Fruit fly (Drosophila melanogaster) whole organism, prepupa: ENCODE measurements around the gene CG9184.

Experiments used
- CG10669 ChIP-seq: fragments of 200-800 bp; sonication (Bioruptor generic); optimal IDR thresholded peaks from 3 replicates; lab custom pipeline; 2018; ENCODE audit warnings: missing biosample characterization, mild to moderate bottlenecking, missing genetic modification characterization, moderate library complexity
- CG11294 ChIP-seq: fragments of 200-800 bp; sonication (Bioruptor generic); IDR thresholded peaks from 2 replicates; pipeline ENCODE4 v1.3.6; 2022; ENCODE audit warnings: missing biosample characterization, missing genetic modification characterization
- CG11762 ChIP-seq: fragments of 200-800 bp; sonication (Bioruptor generic); optimal IDR thresholded peaks from 3 replicates; lab custom pipeline; 2016; ENCODE audit warnings: missing biosample characterization, missing genetic modification characterization; ENCODE audit not compliant: insufficient read depth
- CG11902 ChIP-seq: fragments of 200-800 bp; sonication (Bioruptor generic); optimal IDR thresholded peaks from 3 replicates; lab custom pipeline; 2016; ENCODE audit warnings: missing biosample characterization, missing genetic modification characterization
- CG15336 ChIP-seq: fragments of 200-800 bp; sonication (Bioruptor generic); IDR thresholded peaks from 2 replicates; pipeline ENCODE4 v1.3.6; 2022; ENCODE audit warnings: missing biosample characterization, missing genetic modification characterization
- CG1621 ChIP-seq: fragments of 200-800 bp; sonication (Bioruptor generic); optimal IDR thresholded peaks from 3 replicates; lab custom pipeline; 2018; ENCODE audit warnings: missing biosample characterization, mild to moderate bottlenecking, missing genetic modification characterization
- CG16779 ChIP-seq: fragments of 200-800 bp; sonication (Bioruptor generic); optimal IDR thresholded peaks from 3 replicates; lab custom pipeline; 2017; ENCODE audit warnings: missing biosample characterization, mild to moderate bottlenecking, missing genetic modification characterization
- CG3032 ChIP-seq: fragments of 200-800 bp; optimal IDR thresholded peaks from 2 replicates; lab custom pipeline; 2019; ENCODE audit warnings: missing biosample characterization, mild to moderate bottlenecking, missing genetic modification characterization, moderate library complexity
- CG31627 ChIP-seq: fragments of 200-800 bp; sonication (Bioruptor generic); optimal IDR thresholded peaks from 3 replicates; lab custom pipeline; 2016; ENCODE audit warnings: missing biosample characterization, missing genetic modification characterization
- CG32006 ChIP-seq: fragments of 200-800 bp; sonication (Bioruptor generic); optimal IDR thresholded peaks from 3 replicates; lab custom pipeline; 2017; ENCODE audit warnings: missing biosample characterization, mild to moderate bottlenecking, missing genetic modification characterization
- CG34406 ChIP-seq: fragments of 200-800 bp; sonication (Bioruptor generic); optimal IDR thresholded peaks from 3 replicates; lab custom pipeline; 2016; ENCODE audit warnings: missing biosample characterization, missing genetic modification characterization
- CG3919 ChIP-seq: fragments of 200-800 bp; sonication (Bioruptor generic); optimal IDR thresholded peaks from 3 replicates; lab custom pipeline; 2016; ENCODE audit warnings: missing biosample characterization, missing genetic modification characterization
- CG6163 ChIP-seq: fragments of 200-800 bp; sonication (Bioruptor generic); IDR thresholded peaks from 3 replicates; pipeline ENCODE4 v1.3.6; 2022; ENCODE audit warnings: missing biosample characterization, missing genetic modification characterization
- CG6792 ChIP-seq: fragments of 200-800 bp; sonication (Bioruptor generic); optimal IDR thresholded peaks from 3 replicates; lab custom pipeline; 2016; ENCODE audit warnings: missing biosample characterization, missing genetic modification characterization
- CG6808 ChIP-seq: fragments of 200-800 bp; sonication (Bioruptor generic); optimal IDR thresholded peaks from 3 replicates; lab custom pipeline; 2017; ENCODE audit warnings: missing biosample characterization, missing genetic modification characterization, mild to moderate bottlenecking, moderate library complexity, missing genetic modification reagents
- CG6854 ChIP-seq: fragments of 200-800 bp; sonication (Bioruptor generic); optimal IDR thresholded peaks from 2 replicates; lab custom pipeline; 2017; ENCODE audit warnings: missing biosample characterization, mild to moderate bottlenecking, missing genetic modification characterization
- CG8319 ChIP-seq: fragments of 200-800 bp; sonication (Bioruptor generic); optimal IDR thresholded peaks from 3 replicates; lab custom pipeline; 2016; ENCODE audit warnings: missing biosample characterization, missing genetic modification characterization
- CG8632 ChIP-seq: fragments of 200-800 bp; sonication (Bioruptor generic); optimal IDR thresholded peaks from 3 replicates; lab custom pipeline; 2016; ENCODE audit warnings: missing biosample characterization, missing genetic modification characterization
- CG9139 ChIP-seq: fragments of 200-800 bp; sonication (Bioruptor generic); optimal IDR thresholded peaks from 3 replicates; lab custom pipeline; 2017; ENCODE audit warnings: missing biosample characterization, mild to moderate bottlenecking, missing genetic modification characterization
- Eip75B ChIP-seq: fragments of 200-800 bp; sonication (Bioruptor generic); optimal IDR thresholded peaks from 3 replicates; lab custom pipeline; 2016; ENCODE audit warnings: missing biosample characterization, missing genetic modification characterization
- Eip78C ChIP-seq: fragments of 200-800 bp; sonication (Bioruptor generic); peaks from one replicate; lab custom pipeline; 2016; ENCODE audit warnings: missing biosample characterization, missing genetic modification characterization
- Eip93F ChIP-seq: fragments of 200-800 bp; sonication (Bioruptor generic); optimal IDR thresholded peaks from 2 replicates; lab custom pipeline; 2016; ENCODE audit warnings: missing biosample characterization, mild to moderate bottlenecking, missing genetic modification characterization
- Ets21C ChIP-seq: fragments of 200-800 bp; sonication (Bioruptor generic); optimal IDR thresholded peaks from 3 replicates; lab custom pipeline; 2016; ENCODE audit warnings: missing biosample characterization, missing genetic modification characterization
- Ets96B ChIP-seq: fragments of 200-800 bp; optimal IDR thresholded peaks from 2 replicates; lab custom pipeline; 2019; ENCODE audit warnings: missing biosample characterization, mild to moderate bottlenecking, missing genetic modification characterization, moderate library complexity
- Gug ChIP-seq: fragments of 200-800 bp; sonication (Bioruptor generic); IDR thresholded peaks from 2 replicates; pipeline ENCODE4 v1.3.6; 2022; ENCODE audit warnings: missing biosample characterization, missing genetic modification characterization
- Hr38 ChIP-seq: sonication (Bioruptor generic); optimal IDR thresholded peaks from 2 replicates; lab custom pipeline; 2016; ENCODE audit warnings: missing biosample characterization, missing genetic modification characterization
- Hr39 ChIP-seq: fragments of 200-800 bp; sonication (Bioruptor generic); optimal IDR thresholded peaks from 2 replicates; lab custom pipeline; 2016; ENCODE audit warnings: missing biosample characterization, missing genetic modification characterization
- Met ChIP-seq: fragments of 200-800 bp; sonication (Bioruptor generic); optimal IDR thresholded peaks from 3 replicates; lab custom pipeline; 2016; ENCODE audit warnings: missing biosample characterization, missing genetic modification characterization
- OdsH ChIP-seq: fragments of 200-800 bp; sonication (Bioruptor generic); optimal IDR thresholded peaks from 3 replicates; lab custom pipeline; 2016; ENCODE audit warnings: missing biosample characterization, missing genetic modification characterization
- Smox ChIP-seq: fragments of 200-800 bp; sonication (Bioruptor generic); optimal IDR thresholded peaks from 3 replicates; lab custom pipeline; 2016; ENCODE audit warnings: missing biosample characterization, missing genetic modification characterization
- Sox14 ChIP-seq: fragments of 200-800 bp; sonication (Bioruptor generic); optimal IDR thresholded peaks from 3 replicates; lab custom pipeline; 2016; ENCODE audit warnings: missing biosample characterization, missing genetic modification characterization
- Sox15 ChIP-seq: fragments of 200-800 bp; sonication (Bioruptor generic); optimal IDR thresholded peaks from 3 replicates; lab custom pipeline; 2016; ENCODE audit warnings: missing biosample characterization, missing genetic modification characterization
- cyc ChIP-seq: fragments of 200-800 bp; sonication (Bioruptor generic); optimal IDR thresholded peaks from 3 replicates; lab custom pipeline; 2016; ENCODE audit warnings: missing biosample characterization, missing genetic modification characterization
- dsx ChIP-seq: fragments of 200-800 bp; optimal IDR thresholded peaks from 3 replicates; lab custom pipeline; 2019; ENCODE audit warnings: missing biosample characterization, mild to moderate bottlenecking, missing genetic modification characterization, moderate library complexity; ENCODE audit not compliant: poor library complexity, severe bottlenecking
- esn ChIP-seq: fragments of 200-800 bp; sonication (Bioruptor generic); optimal IDR thresholded peaks from 2 replicates; lab custom pipeline; 2016; ENCODE audit warnings: missing biosample characterization, mild to moderate bottlenecking, missing genetic modification characterization, moderate library complexity
- fkh ChIP-seq: fragments of 200-800 bp; sonication (Bioruptor generic); optimal IDR thresholded peaks from 3 replicates; lab custom pipeline; 2017; ENCODE audit warnings: missing biosample characterization, mild to moderate bottlenecking, missing genetic modification characterization, moderate library complexity
- lz ChIP-seq: fragments of 200-800 bp; sonication (Bioruptor generic); optimal IDR thresholded peaks from 3 replicates; lab custom pipeline; 2016; ENCODE audit warnings: missing biosample characterization, missing genetic modification characterization
- net ChIP-seq: fragments of 200-800 bp; sonication (Bioruptor generic); optimal IDR thresholded peaks from 3 replicates; lab custom pipeline; 2016; ENCODE audit warnings: missing biosample characterization, missing genetic modification characterization
- pdm3 ChIP-seq: fragments of 200-800 bp; sonication (Bioruptor generic); optimal IDR thresholded peaks from 3 replicates; lab custom pipeline; 2016; ENCODE audit warnings: missing biosample characterization, missing genetic modification characterization
- spab ChIP-seq: fragments of 200-800 bp; sonication (Bioruptor generic); optimal IDR thresholded peaks from 2 replicates; lab custom pipeline; 2017; ENCODE audit warnings: missing biosample characterization, mild to moderate bottlenecking, missing genetic modification characterization, missing genetic modification reagents
- ss ChIP-seq, 2 experiments: fragments of 200-800 bp; sonication (Bioruptor generic); optimal IDR thresholded peaks; 2 replicates in 1 of 2; 3 replicates in 1 of 2; lab custom pipeline; 2017 to 2018; ENCODE audit warnings: mild to moderate bottlenecking in 2 of 2, missing biosample characterization in 2 of 2, missing genetic modification characterization in 2 of 2, moderate library complexity in 1 of 2
- svp ChIP-seq: fragments of 200-800 bp; sonication (Bioruptor generic); peaks from one replicate; lab custom pipeline; 2016; ENCODE audit warnings: missing biosample characterization, missing genetic modification characterization
- vri ChIP-seq: fragments of 200-800 bp; sonication (Bioruptor generic); optimal IDR thresholded peaks from 3 replicates; lab custom pipeline; 2016; ENCODE audit warnings: missing biosample characterization, mild to moderate bottlenecking, missing genetic modification characterization

Gene CG9184

dm6 chr3L:1349942-1350923, 27.6 kb upstream of the CG9184 start (continued):
- TF ChIP-seq CG3919 (GFP tag; lab: Kevin White, UChicago): peak; percentile 34
- TF ChIP-seq CG34406: peak; percentile 25
- TF ChIP-seq Sox14 (GFP tag; lab: Kevin White, UChicago): peak; percentile 30
- TF ChIP-seq Ets21C (GFP tag; lab: Kevin White, UChicago): peak; percentile 31
- TF ChIP-seq OdsH (GFP tag; lab: Kevin White, UChicago): peak; percentile 45
- peak; percentile 46 for TF ChIP-seq lz (GFP tag; lab: Kevin White, UChicago)
- peak; percentile 52 for TF ChIP-seq Smox
- TF ChIP-seq CG31627: peak; percentile 35
- TF ChIP-seq esn (GFP tag; lab: Kevin White, UChicago): peak; percentile 47
- peak; percentile 11 for TF ChIP-seq Eip93F (GFP tag; lab: Kevin White, UChicago)
- no peak for TF ChIP-seq CG8632 (GFP tag; lab: Kevin White, UChicago)
- peak; percentile 31 for TF ChIP-seq Met (GFP tag; lab: Kevin White, UChicago)
- peak; percentile 5 for TF ChIP-seq CG11762 (GFP tag; lab: Kevin White, UChicago)
- TF ChIP-seq CG3032 (tag; lab: Kevin White, UChicago): peak; percentile 28
- peak; percentile 2 for TF ChIP-seq Sox15 (GFP tag; lab: Kevin White, UChicago)
- peak; percentile 47 for TF ChIP-seq vri (GFP tag; lab: Kevin White, UChicago)
- TF ChIP-seq CG11902: no peak
- TF ChIP-seq Hr39 (GFP tag; lab: Kevin White, UChicago): peak; percentile 47
- no peak for TF ChIP-seq Gug (GFP tag; lab: Robert Waterston, UW)
- peak; percentile 10 for TF ChIP-seq Eip75B (GFP tag; lab: Kevin White, UChicago)
- TF ChIP-seq spab: no peak
- no peak for TF ChIP-seq CG1621 (tag; lab: Kevin White, UChicago)

DNA sequence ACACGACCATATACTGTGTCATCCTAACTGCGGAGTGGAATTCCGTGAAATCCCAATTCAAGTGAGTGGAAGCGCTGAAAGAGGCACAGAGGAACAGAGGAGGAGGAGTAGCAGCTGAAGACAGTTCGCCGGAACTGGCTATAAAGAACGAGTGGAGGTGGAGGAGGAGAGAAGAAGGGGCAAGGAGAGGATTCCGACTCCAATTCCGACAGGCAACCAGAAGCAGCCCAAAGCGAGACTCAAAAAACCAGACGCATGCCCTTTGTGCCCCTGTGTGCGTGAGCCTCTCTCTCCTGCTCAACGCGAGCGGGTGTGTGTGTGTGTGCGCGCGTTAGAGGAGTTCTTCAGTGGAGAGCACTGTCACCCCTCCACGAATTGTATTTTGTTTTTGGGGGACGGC, 26.8 kb upstream of the CG9184 start:
- TF ChIP-seq CG11762 (GFP tag; lab: Kevin White, UChicago): no peak
- no peak for TF ChIP-seq CG10669
- TF ChIP-seq svp (GFP tag; lab: Kevin White, UChicago): peak; percentile 25
- peak in 1 of 2 experiments; percentile 28 for TF ChIP-seq ss (GFP tag; optimal IDR thresholded peaks at IDR 0.05; lab: Kevin White, UChicago)
- no peak for TF ChIP-seq Ets96B (tag; lab: Kevin White, UChicago)
- TF ChIP-seq CG8319 (GFP tag; lab: Kevin White, UChicago): no peak
- peak; percentile 64 for TF ChIP-seq CG1621 (tag; lab: Kevin White, UChicago)
- no peak for TF ChIP-seq Sox14 (GFP tag; lab: Kevin White, UChicago)
- 0 out of 3 replicates have a peak, but pooled peaks have one; percentile 17 for TF ChIP-seq CG6163 (GFP tag; lab: Robert Waterston, UW)
- TF ChIP-seq Hr39 (GFP tag; lab: Kevin White, UChicago): no peak
- TF ChIP-seq pdm3 (GFP tag; lab: Kevin White, UChicago): no peak
- no peak for TF ChIP-seq vri (GFP tag; lab: Kevin White, UChicago)
- TF ChIP-seq Eip75B (GFP tag; lab: Kevin White, UChicago): no peak

DNA sequence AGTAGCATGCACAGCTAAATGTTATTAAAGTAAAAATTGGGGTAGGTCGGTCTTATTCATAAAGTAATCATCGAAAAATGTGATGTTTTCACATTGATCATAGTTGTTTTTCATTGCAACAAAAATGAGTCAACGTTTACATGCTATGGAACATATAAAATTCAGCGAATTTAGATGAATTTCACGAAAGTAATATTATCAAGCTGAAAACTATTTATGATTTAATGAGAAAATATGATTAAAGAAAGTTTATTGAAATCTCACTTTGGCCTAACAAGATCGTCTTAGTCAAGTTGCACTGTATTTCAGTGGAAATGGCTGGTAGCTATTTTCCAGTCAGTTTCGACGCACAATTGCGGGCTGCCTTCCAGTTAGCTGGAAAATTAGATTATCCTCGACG, 26.3 kb upstream of the CG9184 start:
- no peak for TF ChIP-seq CG9139
- no peak for TF ChIP-seq CG32006 (GFP tag; lab: Kevin White, UChicago)
- TF ChIP-seq Eip93F (GFP tag; lab: Kevin White, UChicago): no peak
- no peak for TF ChIP-seq CG11294
- no peak for TF ChIP-seq Eip75B (GFP tag; lab: Kevin White, UChicago)
- no peak for TF ChIP-seq CG3919 (GFP tag; lab: Kevin White, UChicago)
- no peak for TF ChIP-seq CG6854
- no peak for TF ChIP-seq CG6792 (GFP tag; lab: Kevin White, UChicago)
- TF ChIP-seq net: no peak
- TF ChIP-seq Ets96B (tag; lab: Kevin White, UChicago): no peak
- no peak for TF ChIP-seq Hr38 (GFP tag; lab: Kevin White, UChicago)
- TF ChIP-seq CG6163 (GFP tag; lab: Robert Waterston, UW): no peak
- TF ChIP-seq Sox15 (GFP tag; lab: Kevin White, UChicago): no peak
- no peak for TF ChIP-seq CG8319 (GFP tag; lab: Kevin White, UChicago)
- TF ChIP-seq CG3032 (tag; lab: Kevin White, UChicago): no peak
- TF ChIP-seq CG6808 (GFP tag; lab: Kevin White, UChicago): no peak
- no peak for TF ChIP-seq CG11762 (GFP tag; lab: Kevin White, UChicago)
- TF ChIP-seq lz (GFP tag; lab: Kevin White, UChicago): no peak
- TF ChIP-seq dsx (GFP tag; lab: Kevin White, UChicago): no peak
- TF ChIP-seq esn (GFP tag; lab: Kevin White, UChicago): peak; percentile 9
- no peak for TF ChIP-seq cyc (GFP tag; lab: Kevin White, UChicago)
- no peak for TF ChIP-seq CG16779 (tag; lab: Kevin White, UChicago)
- TF ChIP-seq CG34406: no peak
- TF ChIP-seq fkh (GFP tag; lab: Kevin White, UChicago): no peak
- TF ChIP-seq CG15336 (GFP tag; lab: Robert Waterston, UW): no peak
- peak; percentile 48 for TF ChIP-seq Eip78C (GFP tag; lab: Kevin White, UChicago)
- TF ChIP-seq ss (GFP tag; optimal IDR thresholded peaks at IDR 0.05; lab: Kevin White, UChicago): no peak
